Worm (Caenorhabditis elegans) whole organism, late embryonic: ENCODE results near the gene F20D6.9.

ENCODE experiments used
- C38D4.7 ChIP-seq: fragments of 200-800 bp; sonication (Bioruptor generic); optimal IDR thresholded peaks from 2 replicates; lab custom pipeline; 2018; ENCODE audit warnings: mild to moderate bottlenecking, missing genetic modification characterization, moderate library complexity, missing compliant biosample characterization
- T23F11.4 ChIP-seq: fragments of 200-800 bp; sonication (Bioruptor generic); optimal IDR thresholded peaks from 2 replicates; lab custom pipeline; 2018; ENCODE audit warnings: mild to moderate bottlenecking, missing genetic modification characterization, missing compliant biosample characterization
- ceh-19 ChIP-seq: fragments of 200-800 bp; sonication (Bioruptor generic); optimal IDR thresholded peaks from 2 replicates; lab custom pipeline; 2018; ENCODE audit warnings: mild to moderate bottlenecking, missing genetic modification characterization, missing compliant biosample characterization
- ceh-2 ChIP-seq: sonication (generic microtip); optimal IDR thresholded peaks from 2 replicates; lab custom pipeline; 2016; ENCODE audit warnings: missing genotype, missing genetic modification characterization, missing compliant biosample characterization
- ceh-22 ChIP-seq: sonication (generic microtip); optimal IDR thresholded peaks from 2 replicates; lab custom pipeline; 2017; ENCODE audit warnings: missing biosample characterization, missing genetic modification characterization
- ceh-24 ChIP-seq: sonication (generic microtip); optimal IDR thresholded peaks from 2 replicates; lab custom pipeline; 2016; ENCODE audit warnings: mild to moderate bottlenecking, missing genetic modification characterization, missing compliant biosample characterization
- ceh-31 ChIP-seq: sonication (generic microtip); optimal IDR thresholded peaks from 2 replicates; lab custom pipeline; 2016; ENCODE audit warnings: missing genetic modification characterization, missing compliant biosample characterization
- ceh-34 ChIP-seq: sonication (generic microtip); optimal IDR thresholded peaks from 2 replicates; lab custom pipeline; 2016; ENCODE audit warnings: mild to moderate bottlenecking, missing genetic modification characterization, missing compliant biosample characterization
- ceh-45 ChIP-seq: fragments of 200-800 bp; sonication (Bioruptor generic); IDR thresholded peaks from 2 replicates; pipeline ENCODE4 v1.3.6; 2022; ENCODE audit warnings: missing genetic modification reagents, missing genetic modification characterization, missing compliant biosample characterization
- ceh-48 ChIP-seq: sonication (generic microtip); optimal IDR thresholded peaks from 2 replicates; lab custom pipeline; 2016; ENCODE audit warnings: missing genetic modification characterization, inconsistent platforms, missing compliant biosample characterization
- che-1 ChIP-seq: sonication (generic microtip); optimal IDR thresholded peaks from 2 replicates; lab custom pipeline; 2016; ENCODE audit warnings: mild to moderate bottlenecking, missing genetic modification characterization, missing compliant biosample characterization
- dmd-4 ChIP-seq: sonication (generic microtip); optimal IDR thresholded peaks from 2 replicates; lab custom pipeline; 2016; ENCODE audit warnings: borderline replicate concordance, missing genetic modification characterization, missing compliant biosample characterization
- dve-1 ChIP-seq: sonication (generic microtip); optimal IDR thresholded peaks from 2 replicates; lab custom pipeline; 2017; ENCODE audit warnings: antibody characterized with exemption, mild to moderate bottlenecking, missing genetic modification characterization, missing compliant biosample characterization
- elt-2 ChIP-seq: sonication (generic microtip); optimal IDR thresholded peaks from 2 replicates; lab custom pipeline; 2016; ENCODE audit warnings: missing genetic modification reagents, missing genetic modification characterization, missing compliant biosample characterization
- ets-4 ChIP-seq: sonication (generic microtip); optimal IDR thresholded peaks from 2 replicates; lab custom pipeline; 2016; ENCODE audit warnings: missing genetic modification characterization, missing compliant biosample characterization
- eyg-1 ChIP-seq: sonication (generic microtip); optimal IDR thresholded peaks from 2 replicates; lab custom pipeline; 2016; ENCODE audit warnings: missing genotype, missing genetic modification characterization, missing compliant biosample characterization
- fkh-6 ChIP-seq: sonication (generic microtip); optimal IDR thresholded peaks from 2 replicates; lab custom pipeline; 2016; ENCODE audit warnings: missing genetic modification characterization, missing compliant biosample characterization
- gmeb-2 ChIP-seq: sonication (generic microtip); optimal IDR thresholded peaks from 2 replicates; lab custom pipeline; 2016; ENCODE audit warnings: missing genetic modification characterization, inconsistent platforms, missing compliant biosample characterization
- hlh-13 ChIP-seq: fragments of 200-800 bp; sonication (Bioruptor generic); optimal IDR thresholded peaks from 2 replicates; lab custom pipeline; 2018; ENCODE audit warnings: mild to moderate bottlenecking, missing genetic modification characterization, missing compliant biosample characterization
- hlh-15 ChIP-seq: sonication (generic microtip); optimal IDR thresholded peaks from 2 replicates; lab custom pipeline; 2016; ENCODE audit warnings: missing genetic modification characterization, missing compliant biosample characterization
- lim-6 ChIP-seq: sonication (generic microtip); optimal IDR thresholded peaks from 2 replicates; lab custom pipeline; 2016; ENCODE audit warnings: missing genetic modification characterization, missing compliant biosample characterization
- lin-11 ChIP-seq: fragments of 200-800 bp; sonication (Bioruptor generic); optimal IDR thresholded peaks from 2 replicates; lab custom pipeline; 2018; ENCODE audit warnings: mild to moderate bottlenecking, missing genetic modification characterization, missing compliant biosample characterization
- mec-3 ChIP-seq: sonication (generic microtip); optimal IDR thresholded peaks from 2 replicates; lab custom pipeline; 2016; ENCODE audit warnings: borderline replicate concordance, missing genetic modification characterization, missing compliant biosample characterization
- nfya-1 ChIP-seq: sonication (generic microtip); optimal IDR thresholded peaks from 2 replicates; lab custom pipeline; 2017; ENCODE audit warnings: missing genetic modification characterization, mild to moderate bottlenecking, missing compliant biosample characterization, antibody characterized with exemption, moderate library complexity
- nhr-11 ChIP-seq: fragments of 150-350 bp; optimal IDR thresholded peaks from 2 replicates; lab custom pipeline; 2014; ENCODE audit warnings: missing biosample characterization, missing genetic modification characterization
- pag-3 ChIP-seq: sonication (generic microtip); optimal IDR thresholded peaks from 2 replicates; lab custom pipeline; 2016; ENCODE audit warnings: missing compliant biosample characterization, missing genetic modification characterization, borderline replicate concordance
- pha-2 ChIP-seq: sonication (generic microtip); optimal IDR thresholded peaks from 2 replicates; lab custom pipeline; 2017; ENCODE audit warnings: mild to moderate bottlenecking, missing genetic modification characterization, missing compliant biosample characterization
- pros-1 ChIP-seq: fragments of 150-350 bp; optimal IDR thresholded peaks from 2 replicates; lab custom pipeline; 2014; ENCODE audit warnings: missing biosample characterization, missing genetic modification reagents, missing genetic modification characterization
- sox-2 ChIP-seq: fragments of 200-800 bp; sonication (Bioruptor generic); IDR thresholded peaks from 2 replicates; pipeline ENCODE4 v1.3.6; 2022; ENCODE audit warnings: missing genetic modification reagents, missing genetic modification characterization, missing compliant biosample characterization
- tbx-2 ChIP-seq: sonication (generic microtip); optimal IDR thresholded peaks from 2 replicates; lab custom pipeline; 2016; ENCODE audit warnings: missing genetic modification characterization, missing compliant biosample characterization
- ttx-3 ChIP-seq: sonication (generic microtip); optimal IDR thresholded peaks from 2 replicates; lab custom pipeline; 2016; ENCODE audit warnings: missing genetic modification reagents, missing genetic modification characterization, missing compliant biosample characterization
- unc-55 ChIP-seq: sonication (generic microtip); optimal IDR thresholded peaks from 2 replicates; lab custom pipeline; 2017; ENCODE audit warnings: missing biosample characterization, missing genetic modification reagents, missing genetic modification characterization
- unc-86 ChIP-seq: sonication (generic microtip); optimal IDR thresholded peaks from 2 replicates; lab custom pipeline; 2016; ENCODE audit warnings: missing genetic modification characterization, missing compliant biosample characterization

The F20D6.9 gene

DNA sequence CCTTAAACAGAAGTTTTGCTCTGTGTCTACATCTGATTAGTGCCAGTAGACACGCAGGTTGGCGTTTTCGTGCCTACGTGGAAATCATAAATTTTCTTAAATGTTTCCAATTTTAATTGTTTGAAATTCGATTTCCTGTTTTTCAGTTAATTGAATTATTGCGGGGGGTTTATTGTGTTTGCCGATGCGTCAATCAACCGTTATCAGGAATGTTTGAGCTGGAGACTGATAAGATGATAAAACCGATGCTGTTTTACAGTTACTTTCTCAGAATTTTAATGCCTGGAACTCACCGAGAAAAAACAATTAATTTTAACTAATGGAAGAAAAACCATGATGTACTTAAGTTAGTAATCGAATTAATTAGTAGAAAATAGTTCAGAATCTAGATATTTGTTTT is 39.9 kb upstream of the F20D6.9 start:
- TF ChIP-seq ttx-3 (tag; lab: Kevin White, UChicago) (no peak), lim-6 (tag; lab: Kevin White, UChicago) (no peak), ets-4 (tag; lab: Kevin White, UChicago) (no peak), elt-2 (tag; lab: Kevin White, UChicago) (peak; percentile 87), lin-11 (tag; lab: Kevin White, UChicago) (no peak), che-1 (tag; lab: Kevin White, UChicago) (no peak)

DNA sequence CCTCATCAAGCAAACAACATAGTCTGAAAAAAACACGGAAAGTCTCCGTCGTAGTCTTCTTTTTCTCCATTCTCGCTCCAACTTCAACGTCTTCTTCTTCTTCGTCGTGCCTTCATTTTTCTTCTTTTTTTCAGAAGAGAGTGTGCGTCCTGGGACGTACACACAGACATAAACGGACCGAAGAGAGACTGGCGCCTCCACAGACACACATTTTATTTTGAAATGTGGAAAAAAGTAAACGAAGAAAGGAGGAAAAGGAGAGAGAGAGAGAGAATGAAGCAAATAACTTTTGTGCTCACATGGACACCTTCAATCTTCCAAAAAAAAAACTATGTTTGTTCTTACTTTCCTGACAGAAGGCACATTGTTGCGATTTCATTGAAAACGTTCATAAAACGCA is 37.9 kb upstream of the F20D6.9 start:
- TF ChIP-seq gmeb-2 (tag; lab: Kevin White, UChicago) (no peak), fkh-6 (tag; lab: Kevin White, UChicago) (no peak), unc-55 (GFP tag; lab: Kevin White, UChicago) (no peak), ceh-19 (GFP tag; lab: Kevin White, UChicago) (no peak), nhr-11 (tag; lab: Kevin White, UChicago) (no peak), sox-2 (no peak), pag-3 (tag; lab: Kevin White, UChicago) (no peak)

DNA sequence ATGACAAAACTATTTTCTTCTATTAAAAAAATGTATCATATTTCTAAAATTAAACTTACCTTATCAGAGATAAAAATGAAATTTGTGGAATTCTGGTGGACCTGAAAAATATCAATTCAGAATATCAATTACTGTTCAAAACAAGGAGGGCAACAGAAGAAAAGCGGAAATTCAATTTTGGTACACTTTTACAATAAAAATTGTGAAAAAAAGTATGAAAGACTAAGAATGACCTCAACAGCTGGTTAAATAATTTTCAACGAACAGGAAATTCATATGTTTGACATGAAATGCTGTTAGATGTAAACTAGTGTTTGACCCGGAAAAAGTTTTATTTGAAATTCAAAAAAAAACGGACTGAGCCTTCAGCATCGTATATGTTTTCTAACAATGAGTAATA is 36.6 kb upstream of the F20D6.9 start, which contains the start of gene K07C11.7:
TSS of gene K07C11.7 (minus strand) at position 101 of the 400 bp plus-strand sequence.
- TF ChIP-seq hlh-13 (no peak), gmeb-2 (tag; lab: Kevin White, UChicago) (no peak)

ce11 chrV:8212816-8213215 is 35.6 kb upstream of the F20D6.9 start:
- TF ChIP-seq ceh-19 (GFP tag; lab: Kevin White, UChicago) (no peak), elt-2 (tag; lab: Kevin White, UChicago) (peak; percentile 16)
- TF ChIP-seq, all 69 proteins: peak for 1

ce11 chrV:8211993-8212392 is 34.7 kb upstream of the F20D6.9 start:
- TF ChIP-seq unc-86 (no peak), C38D4.7 (no peak), nfya-1 (tag; lab: Kevin White, UChicago) (no peak), mec-3 (no peak), T23F11.4 (GFP tag; lab: Kevin White, UChicago) (no peak)

DNA sequence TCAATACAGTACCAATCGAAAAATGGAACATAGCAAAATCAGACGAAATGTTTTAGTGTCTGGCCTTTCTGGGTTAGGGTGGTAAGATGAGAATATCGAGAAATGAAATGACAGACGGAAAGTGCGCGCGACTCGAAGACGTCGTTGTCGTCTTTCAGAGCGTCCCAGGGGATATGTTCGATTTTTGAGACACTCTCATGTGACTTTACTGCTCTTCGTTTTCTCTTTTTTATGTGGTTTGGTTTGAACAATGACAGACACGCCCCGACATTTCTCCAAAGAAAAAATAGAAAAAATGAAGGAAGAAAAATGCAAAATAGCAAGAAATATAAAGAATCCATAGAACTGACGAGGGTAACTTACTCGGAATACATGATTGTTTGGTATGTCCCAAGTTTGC is 33.3 kb upstream of the F20D6.9 start:
- TF ChIP-seq ceh-22 (no peak), eyg-1 (tag; lab: Kevin White, UChicago) (no peak), nhr-11 (tag; lab: Kevin White, UChicago) (no peak), tbx-2 (no peak), ceh-24 (tag; lab: Kevin White, UChicago) (no peak)

ce11 chrV:8206931-8207330 is 29.7 kb upstream of the F20D6.9 start, which contains the start of gene timp-1:
Gene timp-1 (plus strand): TSS chrV:8207235.
- no peak for TF ChIP-seq sox-2
- TF ChIP-seq unc-55 (GFP tag; lab: Kevin White, UChicago): no peak
- no peak for TF ChIP-seq ceh-31 (tag; lab: Kevin White, UChicago)
- TF ChIP-seq ets-4 (tag; lab: Kevin White, UChicago): no peak
- TF ChIP-seq pha-2: no peak
- no peak for TF ChIP-seq T23F11.4 (GFP tag; lab: Kevin White, UChicago)
- no peak for TF ChIP-seq lim-6 (tag; lab: Kevin White, UChicago)
- no peak for TF ChIP-seq pros-1 (tag; lab: Kevin White, UChicago)
- TF ChIP-seq ceh-2 (tag; lab: Kevin White, UChicago): no peak
- no peak for TF ChIP-seq pag-3 (tag; lab: Kevin White, UChicago)
- no peak for TF ChIP-seq ceh-19 (GFP tag; lab: Kevin White, UChicago)
- TF ChIP-seq ceh-45 (GFP tag; lab: Robert Waterston, UW): no peak
- no peak for TF ChIP-seq hlh-15
- no peak for TF ChIP-seq dmd-4 (tag; lab: Kevin White, UChicago)
- TF ChIP-seq dve-1: no peak
- TF ChIP-seq ceh-48: no peak
- no peak for TF ChIP-seq ceh-34 (tag; lab: Kevin White, UChicago)
- TF ChIP-seq, all 69 proteins: peak for 0
